Worm (Caenorhabditis elegans) whole organism, late embryonic: ENCODE data around the gene C43G2.3.

Experiments used
- C38D4.7 ChIP-seq: fragments of 200-800 bp; sonication (Bioruptor generic); optimal IDR thresholded peaks from 2 replicates; lab custom pipeline; 2018; ENCODE audit warnings: mild to moderate bottlenecking, missing genetic modification characterization, moderate library complexity, missing compliant biosample characterization
- K09A11.1 ChIP-seq: sonication (generic microtip); optimal IDR thresholded peaks from 2 replicates; lab custom pipeline; 2017; ENCODE audit warnings: antibody characterized with exemption, mild to moderate bottlenecking, missing genetic modification characterization, missing compliant biosample characterization; ENCODE audit not compliant: insufficient read depth
- ahr-1 ChIP-seq: sonication (generic microtip); optimal IDR thresholded peaks from 2 replicates; lab custom pipeline; 2016; ENCODE audit warnings: missing genetic modification characterization, missing compliant biosample characterization
- ceh-14 ChIP-seq: sonication (generic microtip); optimal IDR thresholded peaks from 2 replicates; lab custom pipeline; 2016; ENCODE audit warnings: missing genotype, missing genetic modification characterization, missing compliant biosample characterization
- ceh-19 ChIP-seq: fragments of 200-800 bp; sonication (Bioruptor generic); optimal IDR thresholded peaks from 2 replicates; lab custom pipeline; 2018; ENCODE audit warnings: mild to moderate bottlenecking, missing genetic modification characterization, missing compliant biosample characterization
- ceh-2 ChIP-seq: sonication (generic microtip); optimal IDR thresholded peaks from 2 replicates; lab custom pipeline; 2016; ENCODE audit warnings: missing genotype, missing genetic modification characterization, missing compliant biosample characterization
- ceh-22 ChIP-seq: sonication (generic microtip); optimal IDR thresholded peaks from 2 replicates; lab custom pipeline; 2017; ENCODE audit warnings: missing biosample characterization, missing genetic modification characterization
- ceh-31 ChIP-seq: sonication (generic microtip); optimal IDR thresholded peaks from 2 replicates; lab custom pipeline; 2016; ENCODE audit warnings: missing genetic modification characterization, missing compliant biosample characterization
- ceh-48 ChIP-seq: sonication (generic microtip); optimal IDR thresholded peaks from 2 replicates; lab custom pipeline; 2016; ENCODE audit warnings: missing genetic modification characterization, inconsistent platforms, missing compliant biosample characterization
- elt-2 ChIP-seq: sonication (generic microtip); optimal IDR thresholded peaks from 2 replicates; lab custom pipeline; 2016; ENCODE audit warnings: missing genetic modification reagents, missing genetic modification characterization, missing compliant biosample characterization
- ets-4 ChIP-seq: sonication (generic microtip); optimal IDR thresholded peaks from 2 replicates; lab custom pipeline; 2016; ENCODE audit warnings: missing genetic modification characterization, missing compliant biosample characterization
- eyg-1 ChIP-seq: sonication (generic microtip); optimal IDR thresholded peaks from 2 replicates; lab custom pipeline; 2016; ENCODE audit warnings: missing genotype, missing genetic modification characterization, missing compliant biosample characterization
- fax-1 ChIP-seq: sonication (generic microtip); optimal IDR thresholded peaks from 2 replicates; lab custom pipeline; 2016; ENCODE audit warnings: missing genotype, missing genetic modification characterization, missing compliant biosample characterization
- fkh-10 ChIP-seq: fragments of 150-350 bp; optimal IDR thresholded peaks from 2 replicates; lab custom pipeline; 2014; ENCODE audit warnings: missing biosample characterization, missing genetic modification reagents, missing genetic modification characterization
- fkh-6 ChIP-seq: sonication (generic microtip); optimal IDR thresholded peaks from 2 replicates; lab custom pipeline; 2016; ENCODE audit warnings: missing genetic modification characterization, missing compliant biosample characterization
- gmeb-2 ChIP-seq: sonication (generic microtip); optimal IDR thresholded peaks from 2 replicates; lab custom pipeline; 2016; ENCODE audit warnings: missing genetic modification characterization, inconsistent platforms, missing compliant biosample characterization
- hlh-30 ChIP-seq: sonication (generic microtip); optimal IDR thresholded peaks from 2 replicates; lab custom pipeline; 2017; ENCODE audit warnings: antibody characterized with exemption, missing genetic modification characterization, missing compliant biosample characterization; ENCODE audit not compliant: insufficient read depth
- hlh-6 ChIP-seq: sonication (generic microtip); optimal IDR thresholded peaks from 2 replicates; lab custom pipeline; 2016; ENCODE audit warnings: missing genotype, missing genetic modification characterization, missing compliant biosample characterization
- hlh-8 ChIP-seq: sonication (generic microtip); optimal IDR thresholded peaks from 2 replicates; lab custom pipeline; 2016; ENCODE audit warnings: missing genotype, missing genetic modification characterization, missing compliant biosample characterization
- lim-6 ChIP-seq: sonication (generic microtip); optimal IDR thresholded peaks from 2 replicates; lab custom pipeline; 2016; ENCODE audit warnings: missing genetic modification characterization, missing compliant biosample characterization
- lin-11 ChIP-seq: fragments of 200-800 bp; sonication (Bioruptor generic); optimal IDR thresholded peaks from 2 replicates; lab custom pipeline; 2018; ENCODE audit warnings: mild to moderate bottlenecking, missing genetic modification characterization, missing compliant biosample characterization
- madf-2 ChIP-seq: sonication (generic microtip); optimal IDR thresholded peaks from 2 replicates; lab custom pipeline; 2017; ENCODE audit warnings: missing genetic modification characterization, missing compliant biosample characterization
- nhr-11 ChIP-seq: fragments of 150-350 bp; optimal IDR thresholded peaks from 2 replicates; lab custom pipeline; 2014; ENCODE audit warnings: missing biosample characterization, missing genetic modification characterization
- nhr-232 ChIP-seq: sonication (generic microtip); optimal IDR thresholded peaks from 2 replicates; lab custom pipeline; 2016; ENCODE audit warnings: missing genetic modification characterization, missing compliant biosample characterization
- npax-4 ChIP-seq: sonication (generic microtip); optimal IDR thresholded peaks from 2 replicates; lab custom pipeline; 2016; ENCODE audit warnings: missing genetic modification characterization, missing compliant biosample characterization
- odd-2 ChIP-seq: sonication (generic microtip); optimal IDR thresholded peaks from 2 replicates; lab custom pipeline; 2017; ENCODE audit warnings: antibody characterized with exemption, mild to moderate bottlenecking, missing genetic modification characterization, missing compliant biosample characterization
- pat-9 ChIP-seq: fragments of 200-800 bp; sonication (Bioruptor generic); optimal IDR thresholded peaks from 2 replicates; lab custom pipeline; 2018; ENCODE audit warnings: mild to moderate bottlenecking, missing genetic modification characterization, moderate library complexity, missing compliant biosample characterization
- pha-4 ChIP-seq: fragments of 150-350 bp; optimal IDR thresholded peaks from 2 replicates; lab custom pipeline; 2018; ENCODE audit warnings: missing biosample characterization, missing genetic modification reagents, missing genetic modification characterization
- pqm-1 ChIP-seq: sonication (generic microtip); optimal IDR thresholded peaks from 2 replicates; lab custom pipeline; 2016; ENCODE audit warnings: missing genetic modification characterization, missing compliant biosample characterization
- pros-1 ChIP-seq: fragments of 150-350 bp; optimal IDR thresholded peaks from 2 replicates; lab custom pipeline; 2014; ENCODE audit warnings: missing biosample characterization, missing genetic modification reagents, missing genetic modification characterization
- ref-2 ChIP-seq: sonication (generic microtip); optimal IDR thresholded peaks from 2 replicates; lab custom pipeline; 2016; ENCODE audit warnings: missing genetic modification characterization, missing compliant biosample characterization
- rnt-1 ChIP-seq: sonication (generic microtip); optimal IDR thresholded peaks from 2 replicates; lab custom pipeline; 2016; ENCODE audit warnings: missing genetic modification characterization, missing compliant biosample characterization
- sox-2 ChIP-seq: fragments of 200-800 bp; sonication (Bioruptor generic); IDR thresholded peaks from 2 replicates; pipeline ENCODE4 v1.3.6; 2022; ENCODE audit warnings: missing genetic modification reagents, missing genetic modification characterization, missing compliant biosample characterization
- sox-4 ChIP-seq: sonication (generic microtip); optimal IDR thresholded peaks from 2 replicates; lab custom pipeline; 2017; ENCODE audit warnings: mild to moderate bottlenecking, missing genetic modification characterization, inconsistent platforms, missing compliant biosample characterization
- syd-9 ChIP-seq: sonication (generic microtip); optimal IDR thresholded peaks from 2 replicates; lab custom pipeline; 2016; ENCODE audit warnings: mild to moderate bottlenecking, missing genetic modification characterization, moderate library complexity, missing compliant biosample characterization
- unc-3 ChIP-seq, 2 experiments: fragments of 200-800 bp in 1 of 2; sonication (Bioruptor generic) in 1 of 2; sonication (generic microtip) in 1 of 2; conservative IDR thresholded peaks in 1 of 2; optimal IDR thresholded peaks in 1 of 2; 2 replicates each; pipeline versions ENCODE4 v1.3.6 to Lab custom; 2016 to 2022; ENCODE audit warnings: missing compliant biosample characterization in 2 of 2, missing genetic modification characterization in 2 of 2, missing genetic modification reagents in 1 of 2
- unc-55 ChIP-seq: sonication (generic microtip); optimal IDR thresholded peaks from 2 replicates; lab custom pipeline; 2017; ENCODE audit warnings: missing biosample characterization, missing genetic modification reagents, missing genetic modification characterization

Gene C43G2.3

ce11 chrIV:6601213-6601724 is 23.3 kb downstream of the C43G2.3 start, which contains the start of gene sup-36:
Gene sup-36 (plus strand): TSS chrIV:6601674.
- no peak for TF ChIP-seq hlh-6 (tag; lab: Kevin White, UChicago)
- peak; percentile 40 for TF ChIP-seq ceh-48 (tag; lab: Kevin White, UChicago)
- peak; percentile 5 for TF ChIP-seq hlh-30 (tag; lab: Kevin White, UChicago)

ce11 chrIV:6602376-6602775 is 24.4 kb downstream of the C43G2.3 start, which contains the start of gene F15B10.3:
Gene F15B10.3 (plus strand): TSS chrIV:6602676.
- TF ChIP-seq syd-9 (no peak), C38D4.7 (GFP tag; lab: Kevin White, UChicago) (no peak), hlh-8 (tag; lab: Kevin White, UChicago) (no peak), pha-4 (tag; lab: Kevin White, UChicago) (no peak), rnt-1 (tag; lab: Kevin White, UChicago) (no peak), ceh-14 (tag; lab: Kevin White, UChicago) (no peak), gmeb-2 (tag; lab: Kevin White, UChicago) (no peak), fkh-6 (tag; lab: Kevin White, UChicago) (no peak), ceh-19 (GFP tag; lab: Kevin White, UChicago) (no peak), pros-1 (tag; lab: Kevin White, UChicago) (no peak), nhr-11 (tag; lab: Kevin White, UChicago) (no peak), odd-2 (tag; lab: Kevin White, UChicago) (no peak), K09A11.1 (tag; lab: Kevin White, UChicago) (no peak), pqm-1 (tag; lab: Kevin White, UChicago) (no peak), hlh-6 (tag; lab: Kevin White, UChicago) (no peak), sox-2 (GFP tag; lab: Robert Waterston, UW) (no peak)

DNA sequence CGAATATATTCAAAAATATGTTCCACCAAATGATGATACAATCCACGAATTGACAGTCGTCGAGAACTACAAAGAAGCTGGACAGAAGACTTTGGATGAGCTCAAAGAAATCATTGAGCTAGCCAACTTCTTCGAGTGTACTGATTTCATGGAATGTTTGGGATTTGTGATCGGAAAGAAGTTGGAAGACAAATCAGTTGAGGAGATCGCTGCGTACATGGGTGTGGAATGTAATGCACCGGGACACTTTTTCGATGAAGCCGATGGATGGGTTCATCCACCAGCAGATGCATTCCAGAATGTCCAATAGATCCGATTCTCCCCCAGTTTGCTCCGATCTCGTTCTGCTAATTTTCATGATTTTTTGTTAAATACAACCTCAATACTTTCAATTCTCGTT is 25.5 kb downstream of the C43G2.3 start:
- TF ChIP-seq sox-2 (GFP tag; lab: Robert Waterston, UW): no peak
- TF ChIP-seq ceh-2 (tag; lab: Kevin White, UChicago): no peak
- TF ChIP-seq eyg-1 (tag; lab: Kevin White, UChicago): no peak
- no peak for TF ChIP-seq unc-3 (GFP tag; conservative IDR thresholded peaks at IDR 0.05; lab: Robert Waterston, UW)
- no peak for TF ChIP-seq unc-3 (tag; optimal IDR thresholded peaks at IDR 0.05; lab: Kevin White, UChicago)
- no peak for TF ChIP-seq ahr-1 (tag; lab: Kevin White, UChicago)
- TF ChIP-seq pqm-1 (tag; lab: Kevin White, UChicago): no peak
- TF ChIP-seq fkh-6 (tag; lab: Kevin White, UChicago): no peak
- no peak for TF ChIP-seq unc-55 (GFP tag; lab: Kevin White, UChicago)
- no peak for TF ChIP-seq fkh-10 (GFP tag; lab: Kevin White, UChicago)
- TF ChIP-seq lim-6 (tag; lab: Kevin White, UChicago): no peak
- no peak for TF ChIP-seq ref-2 (tag; lab: Kevin White, UChicago)

- TF ChIP-seq ceh-31 (tag; lab: Kevin White, UChicago) (no peak), npax-4 (tag; lab: Kevin White, UChicago) (no peak), ceh-22 (tag; lab: Kevin White, UChicago) (no peak)
Observed at ce11 chrIV:6605863-6606262, 27.8 kb downstream of the C43G2.3 start, which contains the start of gene nstp-2. Gene nstp-2 (minus strand): TSS chrIV:6606188.

DNA sequence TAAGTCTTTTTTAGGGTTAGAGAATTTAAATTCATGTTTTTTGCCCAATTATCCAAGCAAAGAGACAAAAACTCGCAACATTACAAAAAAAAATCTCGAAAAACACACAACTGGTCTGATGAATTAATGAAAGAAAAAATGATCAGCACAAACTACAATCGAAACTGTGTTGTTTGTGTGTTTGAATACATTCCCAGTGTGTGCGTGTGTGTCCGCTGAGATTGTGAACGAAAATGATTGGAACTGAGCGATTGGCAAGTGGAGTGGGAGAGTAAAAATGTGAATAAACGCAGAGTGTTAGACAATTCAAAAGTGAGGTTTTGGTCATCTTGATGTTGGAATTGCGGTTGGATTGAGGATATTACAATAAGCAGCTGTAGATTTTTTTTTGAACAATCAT is 28.6 kb downstream of the C43G2.3 start:
- TF ChIP-seq lim-6 (tag; lab: Kevin White, UChicago): no peak

DNA sequence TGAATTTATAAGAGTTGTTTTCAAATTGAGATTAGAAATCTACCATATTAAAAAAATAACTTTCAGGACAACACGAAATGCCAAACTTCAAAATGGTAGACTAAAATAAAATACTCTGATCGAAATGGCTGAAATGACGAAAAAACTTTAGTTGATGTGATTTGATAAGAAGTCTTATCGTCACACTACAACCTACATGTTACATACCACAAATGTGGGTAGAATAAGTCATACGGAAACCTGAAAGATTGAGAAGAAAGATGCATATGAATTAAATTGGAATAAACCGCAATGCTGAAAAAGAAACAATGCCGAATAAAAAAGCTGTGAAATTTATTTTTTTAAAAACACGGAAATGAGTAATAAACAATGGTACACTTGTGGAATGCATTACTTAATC is 29.0 kb downstream of the C43G2.3 start:
- TF ChIP-seq fax-1 (tag; lab: Kevin White, UChicago) (no peak), gmeb-2 (tag; lab: Kevin White, UChicago) (no peak), nhr-232 (tag; lab: Kevin White, UChicago) (no peak), syd-9 (no peak), pros-1 (tag; lab: Kevin White, UChicago) (no peak), sox-4 (tag; lab: Kevin White, UChicago) (no peak), rnt-1 (tag; lab: Kevin White, UChicago) (no peak), fkh-10 (GFP tag; lab: Kevin White, UChicago) (no peak), unc-3 (GFP tag; conservative IDR thresholded peaks at IDR 0.05; lab: Robert Waterston, UW) (no peak), unc-3 (tag; optimal IDR thresholded peaks at IDR 0.05; lab: Kevin White, UChicago) (no peak), madf-2 (no peak), eyg-1 (tag; lab: Kevin White, UChicago) (no peak), ahr-1 (tag; lab: Kevin White, UChicago) (no peak), ets-4 (tag; lab: Kevin White, UChicago) (no peak), elt-2 (tag; lab: Kevin White, UChicago) (no peak), pat-9 (tag; lab: Kevin White, UChicago) (no peak), lin-11 (tag; lab: Kevin White, UChicago) (no peak)
